Worm (Caenorhabditis elegans) whole organism, L4 larva: ENCODE results near the gene rnf-113.

Experiments used
- D1046.2 ChIP-seq: fragments of 200-800 bp; sonication (Bioruptor generic); IDR thresholded peaks from 2 replicates; pipeline ENCODE4 v1.3.6; 2022; ENCODE audit warnings: missing genetic modification characterization, missing compliant biosample characterization
- F10B5.3 ChIP-seq: sonication (generic microtip); optimal IDR thresholded peaks from 2 replicates; lab custom pipeline; 2016; ENCODE audit warnings: mild to moderate bottlenecking, missing genetic modification characterization, missing compliant biosample characterization
- F37D6.2 ChIP-seq: sonication (generic microtip); optimal IDR thresholded peaks from 2 replicates; lab custom pipeline; 2016; ENCODE audit warnings: mild to moderate bottlenecking, missing genetic modification characterization, missing compliant biosample characterization
- T20F7.1 ChIP-seq: fragments of 200-800 bp; sonication (Bioruptor generic); optimal IDR thresholded peaks from 2 replicates; lab custom pipeline; 2018; ENCODE audit warnings: mild to moderate bottlenecking, missing genetic modification characterization, missing compliant biosample characterization
- T26A8.4 ChIP-seq: fragments of 200-800 bp; sonication (Bioruptor generic); IDR thresholded peaks from 2 replicates; pipeline ENCODE4 v1.3.6; 2022; ENCODE audit warnings: missing genetic modification characterization, missing compliant biosample characterization
- Y105C5A.15 ChIP-seq: fragments of 200-800 bp; sonication (Bioruptor generic); IDR thresholded peaks from 2 replicates; pipeline ENCODE4 v1.3.6; 2022; ENCODE audit warnings: missing genetic modification characterization, missing compliant biosample characterization
- Y48G9A.11 ChIP-seq: fragments of 200-800 bp; sonication (Bioruptor generic); IDR thresholded peaks from 2 replicates; pipeline ENCODE4 v1.3.6; 2022; ENCODE audit warnings: missing genetic modification reagents, missing genetic modification characterization, missing compliant biosample characterization
- ZK337.2 ChIP-seq: fragments of 200-800 bp; sonication (Bioruptor generic); IDR thresholded peaks from 2 replicates; pipeline ENCODE4 v1.3.6; 2022; ENCODE audit warnings: missing genetic modification reagents, missing genetic modification characterization, missing compliant biosample characterization
- ZK546.5 ChIP-seq, 2 experiments: sonication (generic microtip); optimal IDR thresholded peaks; 2 replicates each; lab custom pipeline; 2017; ENCODE audit warnings: missing biosample characterization in 2 of 2, missing genetic modification characterization in 2 of 2
- aha-1 ChIP-seq: fragments of 150-350 bp; peaks from one replicate; lab custom pipeline; 2014; ENCODE audit warnings: missing biosample characterization, missing genetic modification characterization
- attf-4 ChIP-seq: sonication (generic microtip); optimal IDR thresholded peaks from 3 replicates; lab custom pipeline; 2017; ENCODE audit warnings: missing biosample characterization, missing genetic modification characterization
- ceh-20 ChIP-seq: fragments of 200-800 bp; sonication (Bioruptor generic); IDR thresholded peaks from 2 replicates; pipeline ENCODE4 v1.3.6; 2022; ENCODE audit warnings: missing genetic modification reagents, missing genetic modification characterization, missing compliant biosample characterization
- ceh-82 ChIP-seq: sonication (generic microtip); optimal IDR thresholded peaks from 2 replicates; lab custom pipeline; 2017; ENCODE audit warnings: missing biosample characterization, missing genetic modification characterization
- cey-2 ChIP-seq: sonication (generic microtip); optimal IDR thresholded peaks from 3 replicates; lab custom pipeline; 2017; ENCODE audit warnings: missing genetic modification characterization, mild to moderate bottlenecking, missing compliant biosample characterization, antibody characterized with exemption, borderline replicate concordance; ENCODE audit not compliant: insufficient read depth
- daf-16 ChIP-seq, 3 experiments: sonication (generic microtip); optimal IDR thresholded peaks; 2 replicates each; lab custom pipeline; 2016 to 2017; ENCODE audit warnings: missing genetic modification characterization in 3 of 3, missing genetic modification reagents in 3 of 3, mild to moderate bottlenecking in 2 of 3, missing compliant biosample characterization in 2 of 3, missing biosample characterization in 1 of 3, moderate library complexity in 1 of 3
- daf-19 ChIP-seq: fragments of 200-800 bp; sonication (Bioruptor generic); conservative IDR thresholded peaks from 2 replicates; pipeline ENCODE4 v1.3.6; 2022; ENCODE audit warnings: missing genetic modification characterization, missing compliant biosample characterization
- daf-8 ChIP-seq: fragments of 200-800 bp; sonication (Bioruptor generic); IDR thresholded peaks from 2 replicates; pipeline ENCODE4 v1.3.6; 2022; ENCODE audit warnings: missing genetic modification characterization, missing compliant biosample characterization
- dmd-6 ChIP-seq: fragments of 200-800 bp; sonication (Bioruptor generic); IDR thresholded peaks from 2 replicates; pipeline ENCODE4 v1.3.6; 2022; ENCODE audit warnings: missing genetic modification reagents, missing genetic modification characterization, missing compliant biosample characterization
- dpl-1 ChIP-seq: fragments of 150-350 bp; optimal IDR thresholded peaks from 2 replicates; lab custom pipeline; 2014; ENCODE audit warnings: missing biosample characterization, missing genetic modification reagents, missing genetic modification characterization
- duxl-1 ChIP-seq: sonication (generic microtip); optimal IDR thresholded peaks from 2 replicates; lab custom pipeline; 2016; ENCODE audit warnings: mild to moderate bottlenecking, missing genetic modification characterization, moderate library complexity, missing compliant biosample characterization; ENCODE audit not compliant: poor library complexity
- dve-1 ChIP-seq: sonication (generic microtip); optimal IDR thresholded peaks from 2 replicates; lab custom pipeline; 2017; ENCODE audit warnings: antibody characterized with exemption, mild to moderate bottlenecking, missing genetic modification characterization, missing compliant biosample characterization; ENCODE audit not compliant: insufficient read depth
- egl-43 ChIP-seq: fragments of 200-800 bp; sonication (Bioruptor generic); IDR thresholded peaks from 2 replicates; pipeline ENCODE4 v1.3.6; 2022; ENCODE audit warnings: missing genetic modification reagents, missing genetic modification characterization, missing compliant biosample characterization
- gei-8 ChIP-seq: fragments of 200-800 bp; sonication (Bioruptor generic); optimal IDR thresholded peaks from 2 replicates; lab custom pipeline; 2018; ENCODE audit warnings: mild to moderate bottlenecking, missing genetic modification characterization, missing compliant biosample characterization
- hmg-1.1 ChIP-seq: fragments of 200-800 bp; sonication (Bioruptor generic); IDR thresholded peaks from 2 replicates; pipeline ENCODE4 v1.3.6; 2022; ENCODE audit warnings: missing genetic modification reagents, missing genetic modification characterization, missing compliant biosample characterization
- lin-13 ChIP-seq: fragments of 150-350 bp; optimal IDR thresholded peaks from 2 replicates; lab custom pipeline; 2014; ENCODE audit warnings: missing biosample characterization, missing genetic modification reagents, missing genetic modification characterization
- lin-15B ChIP-seq: fragments of 150-350 bp; sonication (generic microtip); optimal IDR thresholded peaks from 3 replicates; lab custom pipeline; 2014; ENCODE audit warnings: missing biosample characterization, missing genetic modification characterization
- mes-2 ChIP-seq: sonication (generic microtip); optimal IDR thresholded peaks from 2 replicates; lab custom pipeline; 2016; ENCODE audit warnings: missing genotype, mild to moderate bottlenecking, missing genetic modification characterization, missing compliant biosample characterization; ENCODE audit not compliant: poor library complexity, severe bottlenecking
- mxl-2 ChIP-seq: fragments of 200-800 bp; sonication (Bioruptor generic); conservative IDR thresholded peaks from 2 replicates; pipeline ENCODE4 v1.3.6; 2022; ENCODE audit warnings: missing genetic modification reagents, missing genetic modification characterization, missing compliant biosample characterization
- mxl-3 ChIP-seq: fragments of 200-800 bp; sonication (Bioruptor generic); optimal IDR thresholded peaks from 2 replicates; lab custom pipeline; 2018; ENCODE audit warnings: mild to moderate bottlenecking, missing genetic modification characterization, missing compliant biosample characterization
- nhr-102 ChIP-seq: sonication (generic microtip); optimal IDR thresholded peaks from 2 replicates; lab custom pipeline; 2016; ENCODE audit warnings: mild to moderate bottlenecking, missing genetic modification characterization, moderate library complexity, missing compliant biosample characterization
- nhr-48 ChIP-seq: sonication (generic microtip); optimal IDR thresholded peaks from 2 replicates; lab custom pipeline; 2016; ENCODE audit warnings: mild to moderate bottlenecking, missing genetic modification characterization, missing compliant biosample characterization
- nhr-76 ChIP-seq: fragments of 150-350 bp; optimal IDR thresholded peaks from 2 replicates; lab custom pipeline; 2014; ENCODE audit warnings: missing biosample characterization, missing genetic modification characterization
- saeg-2 ChIP-seq: fragments of 200-800 bp; sonication (Bioruptor generic); IDR thresholded peaks from 2 replicates; pipeline ENCODE4 v1.3.6; 2022; ENCODE audit warnings: missing genetic modification reagents, missing genetic modification characterization, missing compliant biosample characterization
- skn-1 ChIP-seq: fragments of 150-350 bp; optimal IDR thresholded peaks from 2 replicates; lab custom pipeline; 2014; ENCODE audit warnings: missing biosample characterization, missing genetic modification characterization
- snpc-1.2 ChIP-seq: fragments of 200-800 bp; sonication (Bioruptor generic); IDR thresholded peaks from 2 replicates; pipeline ENCODE4 v1.3.6; 2022; ENCODE audit warnings: missing genetic modification reagents, missing genetic modification characterization, missing compliant biosample characterization
- spr-1 ChIP-seq: sonication (generic microtip); optimal IDR thresholded peaks from 2 replicates; lab custom pipeline; 2016; ENCODE audit warnings: mild to moderate bottlenecking, missing genetic modification characterization, missing compliant biosample characterization
- tag-97 ChIP-seq: fragments of 200-800 bp; sonication (Bioruptor generic); IDR thresholded peaks from 2 replicates; pipeline ENCODE4 v1.3.6; 2022; ENCODE audit warnings: missing genetic modification characterization, missing compliant biosample characterization
- tra-1 ChIP-seq: fragments of 200-800 bp; sonication (Bioruptor generic); IDR thresholded peaks from 2 replicates; pipeline ENCODE4 v1.3.6; 2022; ENCODE audit warnings: missing genetic modification reagents, missing genetic modification characterization, missing compliant biosample characterization
- unc-62 ChIP-seq, 3 experiments: fragments of 150-350 bp in 1 of 3; sonication (generic microtip); optimal IDR thresholded peaks in 2 of 3; peaks in 1 of 3; 1 replicate in 1 of 3; 2 replicates in 2 of 3; lab custom pipeline; 2014 to 2017; ENCODE audit warnings: missing biosample characterization in 3 of 3, missing genetic modification characterization in 3 of 3, missing genetic modification reagents in 3 of 3, missing genotype in 1 of 3
- vab-7 ChIP-seq: fragments of 200-800 bp; sonication (Bioruptor generic); IDR thresholded peaks from 2 replicates; pipeline ENCODE4 v1.3.6; 2022; ENCODE audit warnings: missing genetic modification reagents, missing genetic modification characterization, missing compliant biosample characterization
- zfp-3 ChIP-seq: fragments of 200-800 bp; sonication (Bioruptor generic); conservative IDR thresholded peaks from 2 replicates; pipeline ENCODE4 v1.3.6; 2022; ENCODE audit warnings: missing genetic modification reagents, missing genetic modification characterization, missing compliant biosample characterization
- zip-11 ChIP-seq: fragments of 200-800 bp; sonication (Bioruptor generic); IDR thresholded peaks from 2 replicates; pipeline ENCODE4 v1.3.6; 2022; ENCODE audit warnings: missing genetic modification characterization, missing compliant biosample characterization
- zip-2 ChIP-seq: fragments of 150-350 bp; optimal IDR thresholded peaks from 2 replicates; lab custom pipeline; 2014; ENCODE audit warnings: missing biosample characterization, missing genetic modification characterization
- ztf-11 ChIP-seq: fragments of 150-350 bp; optimal IDR thresholded peaks from 2 replicates; lab custom pipeline; 2014; ENCODE audit warnings: missing biosample characterization, missing genetic modification characterization

Gene rnf-113

DNA sequence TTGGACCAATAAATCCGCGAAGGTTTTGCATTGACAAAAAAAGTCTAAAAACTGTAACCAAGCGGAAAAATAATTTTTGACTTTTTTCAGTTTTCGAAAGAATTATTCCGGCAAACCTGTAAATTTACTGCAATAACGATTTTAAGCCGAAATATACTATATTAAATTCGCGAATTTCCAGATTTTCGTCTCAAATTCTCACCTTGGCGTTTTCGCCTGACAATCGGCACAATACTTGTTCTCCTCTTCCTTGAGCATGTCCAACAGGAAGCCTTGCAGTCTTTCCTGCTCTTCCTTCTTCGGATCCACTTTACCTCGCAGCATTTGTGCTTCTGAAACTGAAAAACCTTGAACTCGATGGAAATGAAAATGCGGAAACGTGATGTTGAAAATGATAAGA is 18.0 kb downstream of the rnf-113 start, which contains the start of gene smap-1:
smap-1 (minus strand) TSS at position 338 of the 400 bp plus-strand sequence.
- TF ChIP-seq unc-62 (GFP tag; optimal IDR thresholded peaks at IDR 0.05 in 1 of 2; lab: Kevin White, UChicago) (peak in 1 of 2 experiments; percentile 56), unc-62 (tag; optimal IDR thresholded peaks at IDR 0.05; lab: Kevin White, UChicago) (no peak), ceh-82 (tag; lab: Kevin White, UChicago) (no peak)
- TF ChIP-seq, all 104 proteins: peak for 1

ce11 chrIII:10738081-10738480 is 19.4 kb downstream of the rnf-113 start:
- TF ChIP-seq duxl-1 (tag; lab: Kevin White, UChicago) (no peak), aha-1 (peak; percentile 88), unc-62 (GFP tag; optimal IDR thresholded peaks at IDR 0.05 in 1 of 2; lab: Kevin White, UChicago) (no peak), unc-62 (tag; optimal IDR thresholded peaks at IDR 0.05; lab: Kevin White, UChicago) (no peak), ztf-11 (no peak)

ce11 chrIII:10736322-10736985 is 21.0 kb downstream of the rnf-113 start:
- TF ChIP-seq lin-15B (tag; lab: Kevin White, UChicago) (no peak), hmg-1.1 (GFP tag; lab: Robert Waterston, UW) (no peak), daf-8 (no peak), tag-97 (GFP tag; lab: Robert Waterston, UW) (no peak), ZK337.2 (GFP tag; lab: Robert Waterston, UW) (no peak), attf-4 (tag; lab: Kevin White, UChicago) (no peak), F10B5.3 (tag; lab: Kevin White, UChicago) (no peak), snpc-1.2 (GFP tag; lab: Robert Waterston, UW) (no peak), zip-2 (tag; lab: Kevin White, UChicago) (no peak), dve-1 (tag; lab: Kevin White, UChicago) (peak; percentile 27), T26A8.4 (GFP tag; lab: Robert Waterston, UW) (no peak), skn-1 (no peak), zip-11 (GFP tag; lab: Robert Waterston, UW) (no peak), tra-1 (GFP tag; lab: Robert Waterston, UW) (no peak), aha-1 (no peak), ZK546.5 (tag; optimal IDR thresholded peaks at IDR 0.05; lab: Kevin White, UChicago) (no peak), nhr-76 (tag; lab: Kevin White, UChicago) (no peak), D1046.2 (0 out of 2 replicates have a peak, but pooled peaks have one; percentile 10), saeg-2 (GFP tag; lab: Robert Waterston, UW) (no peak), ceh-82 (tag; lab: Kevin White, UChicago) (no peak), dpl-1 (no peak), ceh-20 (GFP tag; lab: Robert Waterston, UW) (no peak), dmd-6 (no peak), nhr-102 (tag; lab: Kevin White, UChicago) (no peak), zfp-3 (no peak), Y48G9A.11 (no peak), unc-62 (GFP tag; optimal IDR thresholded peaks at IDR 0.05 in 1 of 2; lab: Kevin White, UChicago) (peak in 1 of 2 experiments; percentile 38), unc-62 (tag; optimal IDR thresholded peaks at IDR 0.05; lab: Kevin White, UChicago) (no peak), mes-2 (tag; lab: Kevin White, UChicago) (peak; percentile 36), daf-19 (GFP tag; lab: Robert Waterston, UW) (no peak), cey-2 (tag; lab: Kevin White, UChicago) (no peak), vab-7 (GFP tag; lab: Robert Waterston, UW) (no peak), lin-13 (GFP tag; lab: Kevin White, UChicago) (no peak), egl-43 (GFP tag; lab: Robert Waterston, UW) (no peak), T20F7.1 (no peak), nhr-48 (tag; lab: Kevin White, UChicago) (no peak), mxl-3 (GFP tag; lab: Kevin White, UChicago) (no peak), gei-8 (GFP tag; lab: Kevin White, UChicago) (no peak), daf-16 (GFP tag; optimal IDR thresholded peaks at IDR 0.05; lab: Kevin White, UChicago) (no peak), daf-16 (tag; optimal IDR thresholded peaks at IDR 0.05; lab: Kevin White, UChicago) (no peak), spr-1 (tag; lab: Kevin White, UChicago) (no peak), F37D6.2 (tag; lab: Kevin White, UChicago) (no peak), mxl-2 (GFP tag; lab: Robert Waterston, UW) (no peak), Y105C5A.15 (GFP tag; lab: Robert Waterston, UW) (no peak)
